Worm (Caenorhabditis elegans): ENCODE measurements around the gene F44E7.5.
"Not testable (repeated sequence)": the region's sequence is repeated elsewhere in the genome, so short reads cannot be mapped to it uniquely, and the experiment has no call there.

The F44E7.5 gene

DNA sequence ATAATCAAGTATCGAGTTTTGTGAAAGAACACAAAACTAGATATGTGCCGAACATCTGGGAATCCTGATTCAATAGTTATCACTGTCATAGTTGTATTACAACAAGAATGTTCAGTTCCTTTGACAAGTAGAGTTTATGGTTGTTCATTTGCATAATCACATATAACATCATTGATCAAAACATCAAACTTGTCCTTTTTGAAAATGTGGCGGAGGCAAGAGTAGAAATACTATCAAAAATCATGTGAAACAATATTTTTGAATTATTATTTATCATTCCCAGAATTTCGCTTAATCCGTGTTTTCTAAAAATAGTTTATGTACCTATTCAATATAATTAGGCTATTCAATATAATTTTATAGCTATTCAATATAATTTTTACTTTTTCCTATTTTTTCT lies 4.7 kb upstream of the F44E7.5 start, which contains the start of gene F44E7.7:
Gene F44E7.7 (minus strand): TSS at position 101 of the 400 bp plus-strand sequence.
- no peak for TF ChIP-seq unc-62 (GFP tag; optimal IDR thresholded peaks at IDR 0.05)

ce11 chrV:5782687-5783086 lies 2.0 kb upstream of the F44E7.5 start, which contains the start of gene fbxa-183:
fbxa-183 (minus strand) TSS chrV:5782787.
- no peak for TF ChIP-seq unc-62 (GFP tag; optimal IDR thresholded peaks at IDR 0.05)

ce11 chrV:5779984-5780383 lies 738 bp downstream of the F44E7.5 start:
- TF ChIP-seq unc-62 (GFP tag; optimal IDR thresholded peaks at IDR 0.05), result no peak

DNA sequence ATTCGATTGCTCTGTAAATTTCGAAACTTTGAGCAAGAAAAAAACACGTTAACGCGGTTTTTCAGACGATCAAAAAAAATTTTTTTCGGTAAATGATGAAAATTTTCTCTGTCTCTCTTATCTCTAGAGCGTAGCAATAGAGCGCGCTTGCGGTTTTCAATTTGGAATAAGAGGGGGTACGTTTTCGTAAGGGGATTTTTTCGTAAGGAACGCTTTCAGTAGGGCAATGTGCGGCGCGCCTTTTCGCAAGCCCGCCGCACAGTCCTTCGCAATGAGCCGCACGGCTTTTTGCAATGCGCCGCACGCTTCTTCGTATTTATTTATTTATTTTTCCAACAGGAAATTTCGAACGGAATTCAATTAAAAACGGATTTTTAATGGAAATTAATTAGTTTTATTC lies 3.8 kb downstream of the F44E7.5 start, which contains the start of gene F44E7.4:
Gene F44E7.4 (minus strand): TSS at position 13 of the 400 bp plus-strand sequence.
- not testable (repeated sequence) for TF ChIP-seq unc-62 (GFP tag; optimal IDR thresholded peaks at IDR 0.05)

ce11 chrV:5774137-5774536 lies 6.6 kb downstream of the F44E7.5 start:
- no peak for TF ChIP-seq unc-62 (GFP tag; optimal IDR thresholded peaks at IDR 0.05)

DNA sequence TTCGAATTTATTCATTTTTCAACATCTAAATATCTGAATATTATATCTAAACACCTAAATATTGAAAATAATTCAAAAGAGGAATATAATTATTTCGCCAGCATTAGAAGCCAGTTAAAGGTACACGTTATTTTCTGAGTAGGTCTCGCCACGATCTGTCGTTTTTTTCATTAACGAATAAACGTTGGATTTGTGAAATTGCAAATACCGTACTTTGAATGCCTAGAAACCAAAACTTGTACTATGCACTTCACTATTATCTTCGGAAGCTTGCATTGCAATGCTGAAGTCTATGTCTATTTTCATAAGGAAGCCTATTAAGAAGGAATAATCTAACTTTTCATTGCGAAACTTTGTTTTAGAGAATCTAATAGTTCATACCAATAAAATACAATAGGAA lies 8.2 kb downstream of the F44E7.5 start:
- no peak for TF ChIP-seq unc-62 (GFP tag; optimal IDR thresholded peaks at IDR 0.05)

DNA sequence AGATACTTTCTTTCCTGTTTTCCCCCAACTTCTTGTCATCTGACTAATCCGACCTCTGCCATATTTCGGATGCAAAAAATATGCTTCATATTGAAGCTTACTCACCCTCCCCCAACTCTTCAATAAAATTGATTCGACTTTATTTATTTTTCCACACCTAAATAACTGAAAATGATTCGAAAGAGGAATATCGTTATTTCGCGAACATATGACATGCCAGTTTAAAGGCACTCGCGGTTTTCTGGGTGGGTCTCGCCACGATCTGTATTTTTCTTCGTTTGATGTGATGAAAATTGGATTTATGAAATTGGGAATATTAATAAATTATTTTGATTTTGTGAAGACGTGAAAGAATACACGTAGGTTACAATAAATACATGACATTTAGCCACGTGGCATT lies 9.1 kb downstream of the F44E7.5 start, which contains the start of gene F44E7.3:
Gene F44E7.3 (plus strand): TSS at position 319 of the 400 bp plus-strand sequence.
- no peak for TF ChIP-seq unc-62 (GFP tag; optimal IDR thresholded peaks at IDR 0.05)

ce11 chrV:5769999-5770398 lies 10.7 kb downstream of the F44E7.5 start:
- no peak for TF ChIP-seq unc-62 (GFP tag; optimal IDR thresholded peaks at IDR 0.05)

ce11 chrV:5769500-5769899 lies 11.2 kb downstream of the F44E7.5 start:
- no peak for TF ChIP-seq unc-62 (GFP tag; optimal IDR thresholded peaks at IDR 0.05)

DNA sequence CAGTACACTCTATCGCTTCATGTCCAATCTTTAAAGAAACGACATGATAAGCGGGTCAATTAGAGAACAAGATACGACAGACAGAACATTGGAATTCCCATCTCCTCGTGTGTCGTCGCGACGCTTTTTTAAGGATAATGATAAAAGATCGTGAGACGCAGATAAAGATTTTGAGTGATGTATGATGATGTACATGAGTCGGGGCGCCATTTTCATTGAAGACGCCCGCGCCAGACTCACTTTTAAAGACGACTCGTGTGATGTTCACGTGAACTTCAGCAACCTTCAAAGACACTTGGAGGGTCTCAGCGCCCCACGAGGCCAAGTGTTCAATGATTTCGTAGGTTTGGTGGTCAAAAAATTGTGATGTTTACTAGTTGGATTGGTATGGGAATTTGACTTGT lies 12.4 kb downstream of the F44E7.5 start:
- TF ChIP-seq unc-62 (GFP tag; optimal IDR thresholded peaks at IDR 0.05), result no peak

DNA sequence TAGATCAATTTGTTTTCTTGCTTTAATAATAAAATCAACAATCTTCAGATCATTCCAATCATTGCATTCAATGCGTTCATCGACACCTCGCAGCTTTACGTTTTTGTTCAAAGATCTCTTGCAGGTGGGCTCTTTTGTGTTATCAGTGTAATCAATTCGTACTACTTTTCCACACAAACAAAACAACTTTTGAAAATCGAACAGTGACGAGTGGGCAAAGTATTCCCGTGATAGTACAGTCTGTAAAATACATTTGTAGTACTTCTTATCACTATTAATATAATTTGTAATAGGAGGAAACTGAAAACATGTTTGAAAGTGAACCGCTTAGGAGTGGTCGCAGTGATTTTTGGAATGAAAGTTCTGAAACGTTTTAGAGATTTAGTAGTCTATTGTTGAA lies 15.6 kb downstream of the F44E7.5 start, which contains the start of gene pgph-2:
Gene pgph-2 (plus strand): TSS at position 47 of the 400 bp plus-strand sequence.
- no peak for TF ChIP-seq unc-62 (GFP tag; optimal IDR thresholded peaks at IDR 0.05)

ce11 chrV:5763787-5764186 lies 16.9 kb downstream of the F44E7.5 start, which contains the start of gene pgph-3:
pgph-3 (minus strand) TSS chrV:5763846.
- TF ChIP-seq unc-62 (GFP tag; optimal IDR thresholded peaks at IDR 0.05), result no peak

- TF ChIP-seq unc-62 (GFP tag; optimal IDR thresholded peaks at IDR 0.05), result no peak
These were observed 20.6 kb downstream of the F44E7.5 start, which contains the start of gene C53A3.1 for ce11 chrV:5760132-5760531. C53A3.1 (minus strand) TSS chrV:5760232.

DNA sequence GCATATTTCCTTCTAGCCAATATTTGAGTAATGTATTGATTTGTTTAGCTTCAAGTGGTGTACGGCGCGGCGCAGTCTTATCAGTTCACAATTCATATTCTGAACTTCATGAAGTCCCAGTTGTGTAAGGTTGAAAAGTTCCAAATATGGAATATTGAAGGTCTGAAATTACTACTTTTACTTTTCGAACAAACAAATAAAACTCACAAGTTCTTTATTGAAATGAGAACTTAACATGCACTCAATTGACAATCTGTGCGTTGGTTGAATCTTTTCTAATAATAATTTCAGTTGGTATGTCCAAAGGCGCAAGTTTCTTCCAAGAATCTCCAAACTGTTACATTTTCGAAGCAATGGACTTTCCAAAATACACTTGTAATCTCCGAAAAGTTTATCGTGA lies 21.9 kb downstream of the F44E7.5 start, which contains the start of gene C53A3.4:
Gene C53A3.4 (minus strand): TSS at position 101 of the 400 bp plus-strand sequence.
- TF ChIP-seq unc-62 (GFP tag; optimal IDR thresholded peaks at IDR 0.05), result no peak

DNA sequence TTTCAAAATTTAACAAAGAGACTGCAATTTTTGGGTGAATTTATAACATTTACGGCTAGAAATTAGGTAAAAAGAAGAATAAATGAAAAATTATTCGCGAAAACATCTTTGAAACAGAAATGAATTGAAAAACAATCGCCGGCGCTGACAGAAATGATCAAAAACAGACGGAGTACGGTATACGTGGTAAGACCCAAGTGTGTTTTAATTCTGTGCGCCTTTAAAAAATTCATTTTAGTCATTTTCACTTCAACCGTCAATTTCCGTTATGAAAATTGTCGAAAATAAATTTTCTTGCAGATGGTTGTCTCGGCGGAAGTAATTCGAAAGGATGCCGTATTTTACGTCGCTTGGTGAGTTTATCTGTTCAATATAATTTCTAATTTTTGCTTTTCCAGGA lies 24.5 kb downstream of the F44E7.5 start, which contains the start of gene C53A3.3:
Gene C53A3.3 (plus strand): TSS at position 301 of the 400 bp plus-strand sequence.
- TF ChIP-seq unc-62 (GFP tag; optimal IDR thresholded peaks at IDR 0.05), result no peak

DNA sequence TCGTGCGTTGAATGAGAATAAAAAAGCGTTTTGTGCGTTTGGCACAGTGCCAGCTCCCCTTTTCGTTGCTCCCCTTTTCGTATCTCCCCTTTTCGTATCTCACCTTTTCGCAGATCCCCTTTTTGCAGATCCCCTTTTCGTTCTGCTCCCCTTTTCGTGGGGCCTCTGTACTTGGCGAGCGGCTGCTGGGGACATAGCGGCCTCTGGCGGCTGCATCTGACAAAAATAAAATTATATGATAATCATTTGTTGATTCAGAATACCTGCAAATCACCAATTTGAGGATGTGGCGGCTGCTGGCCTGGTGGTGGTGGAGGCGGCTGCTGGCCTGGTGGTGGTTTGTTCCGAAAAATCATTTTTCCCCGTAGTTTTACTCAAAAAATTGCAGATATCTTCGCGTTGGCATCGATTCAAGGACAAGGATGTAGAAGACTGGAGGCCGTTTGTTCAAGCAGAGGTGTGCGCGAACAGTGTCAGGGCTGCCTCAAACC lies 25.5 kb downstream of the F44E7.5 start, which contains the start of gene K09H11.11:
Gene K09H11.11 (minus strand): TSS at position 51 of the 491 bp plus-strand sequence.
- not testable (repeated sequence) for TF ChIP-seq unc-62 (GFP tag; optimal IDR thresholded peaks at IDR 0.05)

ce11 chrV:5753432-5753831 lies 27.3 kb downstream of the F44E7.5 start, which contains the start of gene pgph-1:
pgph-1 (minus strand) TSS chrV:5753532.
- no peak for TF ChIP-seq unc-62 (GFP tag; optimal IDR thresholded peaks at IDR 0.05)

Measured in whole organism, dauer.